Worm (Caenorhabditis elegans): ENCODE measurements around the gene F44B9.5.
A peak's percentile ranks its signal among the peaks of the same experiment; 100 is the strongest.

F44B9.5 gene

ce11 chrIII:8043784-8044183 is 27.4 kb upstream of the F44B9.5 start (continued):
- TF ChIP-seq pqm-1 (tag; optimal IDR thresholded peaks at IDR 0.05) (peak; percentile 100), tbx-7 (tag; optimal IDR thresholded peaks at IDR 0.05) (peak; percentile 100), pha-2 (tag; optimal IDR thresholded peaks at IDR 0.05) (peak; percentile 98), pat-9 (tag; optimal IDR thresholded peaks at IDR 0.05) (peak; percentile 99), K02D7.2 (tag; optimal IDR thresholded peaks at IDR 0.05) (peak; percentile 99), odd-2 (tag; optimal IDR thresholded peaks at IDR 0.05) (no peak), unc-3 (GFP tag; conservative IDR thresholded peaks at IDR 0.05) (peak; percentile 100), unc-3 (tag; optimal IDR thresholded peaks at IDR 0.05) (peak; percentile 100), syd-9 (tag; optimal IDR thresholded peaks at IDR 0.05) (peak; percentile 100), lin-11 (tag; optimal IDR thresholded peaks at IDR 0.05) (peak; percentile 96), ztf-16 (tag; optimal IDR thresholded peaks at IDR 0.05) (peak; percentile 100), ref-2 (tag; optimal IDR thresholded peaks at IDR 0.05) (peak; percentile 100), ceh-22 (tag; optimal IDR thresholded peaks at IDR 0.05) (peak; percentile 37), nhr-232 (tag; optimal IDR thresholded peaks at IDR 0.05) (peak; percentile 96), ets-4 (tag; optimal IDR thresholded peaks at IDR 0.05) (peak; percentile 100), npax-4 (tag; optimal IDR thresholded peaks at IDR 0.05) (peak; percentile 99), mec-3 (tag; optimal IDR thresholded peaks at IDR 0.05; ENCODE audit: borderline replicate concordance) (peak; percentile 100), ceh-14 (tag; optimal IDR thresholded peaks at IDR 0.05) (peak; percentile 100), hlh-6 (tag; optimal IDR thresholded peaks at IDR 0.05) (peak; percentile 100), unc-55 (GFP tag; optimal IDR thresholded peaks at IDR 0.05) (peak; percentile 23), hlh-30 (tag; optimal IDR thresholded peaks at IDR 0.05; ENCODE audit: insufficient read depth) (peak; percentile 76), ttx-3 (tag; optimal IDR thresholded peaks at IDR 0.05) (peak; percentile 100), ceh-48 (tag; optimal IDR thresholded peaks at IDR 0.05) (peak; percentile 99), nfya-1 (tag; optimal IDR thresholded peaks at IDR 0.05) (peak; percentile 98), eyg-1 (tag; optimal IDR thresholded peaks at IDR 0.05) (peak; percentile 100), che-1 (tag; optimal IDR thresholded peaks at IDR 0.05) (peak; percentile 96), F13H6.1 (tag; optimal IDR thresholded peaks at IDR 0.05) (peak; percentile 100), lim-6 (tag; optimal IDR thresholded peaks at IDR 0.05) (peak; percentile 100)

- no peak for TF ChIP-seq ceh-34 (tag; optimal IDR thresholded peaks at IDR 0.05)
- no peak for TF ChIP-seq nhr-232 (tag; optimal IDR thresholded peaks at IDR 0.05)
These were observed 26.4 kb upstream of the F44B9.5 start, which contains the start of gene K12H4.6 for ce11 chrIII:8042775-8043174. TSS of gene K12H4.6 (minus strand) at chrIII:8042875.

DNA sequence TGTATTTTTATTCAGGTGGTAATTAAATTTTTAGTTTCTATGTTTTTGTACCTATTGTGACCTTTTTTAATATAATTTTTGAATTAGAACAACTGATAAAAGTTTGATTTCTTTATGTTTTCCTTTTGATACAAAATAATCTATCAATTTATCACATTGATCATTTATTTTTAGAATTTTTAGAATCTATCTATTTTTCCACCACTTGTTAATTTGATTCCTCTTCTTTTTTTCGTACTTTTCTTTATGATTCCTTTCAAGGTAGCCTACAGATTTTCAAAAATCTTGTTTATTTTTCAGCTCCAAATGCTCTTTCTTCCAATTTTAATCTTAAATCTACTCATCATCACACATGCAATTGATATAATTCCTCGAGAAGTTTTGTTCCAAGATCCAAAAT is 21.6 kb upstream of the F44B9.5 start, which contains the start of gene dpf-6:
TSS of gene dpf-6 (plus strand) at position 301 of the 400 bp plus-strand sequence.
- TF ChIP-seq ceh-6 (GFP tag; optimal IDR thresholded peaks at IDR 0.05) (no peak), T23F11.4 (GFP tag; optimal IDR thresholded peaks at IDR 0.05) (no peak), dve-1 (tag; optimal IDR thresholded peaks at IDR 0.05) (no peak), hlh-15 (tag; optimal IDR thresholded peaks at IDR 0.05) (no peak), pha-2 (tag; optimal IDR thresholded peaks at IDR 0.05) (no peak), sox-4 (tag; optimal IDR thresholded peaks at IDR 0.05) (no peak), nhr-11 (tag; optimal IDR thresholded peaks at IDR 0.05) (no peak), ceh-18 (tag; optimal IDR thresholded peaks at IDR 0.05) (no peak), ceh-2 (tag; optimal IDR thresholded peaks at IDR 0.05) (no peak), hlh-6 (tag; optimal IDR thresholded peaks at IDR 0.05) (no peak), ceh-34 (tag; optimal IDR thresholded peaks at IDR 0.05) (no peak), ztf-16 (tag; optimal IDR thresholded peaks at IDR 0.05) (no peak), fkh-6 (tag; optimal IDR thresholded peaks at IDR 0.05) (no peak)

DNA sequence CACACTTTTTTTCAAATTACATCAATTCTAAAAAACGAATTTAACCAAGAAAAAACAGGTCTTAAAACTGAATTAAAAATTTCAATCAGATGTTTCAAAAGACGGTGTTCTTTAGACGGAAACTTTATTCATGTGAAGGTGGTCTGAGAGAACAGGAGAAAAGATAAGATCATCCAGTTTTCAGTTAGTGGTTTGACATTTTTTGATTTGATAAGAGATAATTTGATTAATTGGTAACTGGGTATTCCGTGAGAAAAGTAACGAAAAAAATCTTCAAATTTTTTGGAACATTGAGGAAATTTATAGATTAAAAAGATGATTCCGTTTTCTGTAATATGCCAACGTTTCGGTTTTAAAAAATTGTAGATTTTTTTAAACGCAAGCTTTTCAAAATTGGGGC is 20.2 kb upstream of the F44B9.5 start:
- TF ChIP-seq ceh-24 (tag; optimal IDR thresholded peaks at IDR 0.05), result no peak
